Worm (Caenorhabditis elegans): ENCODE data around the gene T07D4.5.

DNA sequence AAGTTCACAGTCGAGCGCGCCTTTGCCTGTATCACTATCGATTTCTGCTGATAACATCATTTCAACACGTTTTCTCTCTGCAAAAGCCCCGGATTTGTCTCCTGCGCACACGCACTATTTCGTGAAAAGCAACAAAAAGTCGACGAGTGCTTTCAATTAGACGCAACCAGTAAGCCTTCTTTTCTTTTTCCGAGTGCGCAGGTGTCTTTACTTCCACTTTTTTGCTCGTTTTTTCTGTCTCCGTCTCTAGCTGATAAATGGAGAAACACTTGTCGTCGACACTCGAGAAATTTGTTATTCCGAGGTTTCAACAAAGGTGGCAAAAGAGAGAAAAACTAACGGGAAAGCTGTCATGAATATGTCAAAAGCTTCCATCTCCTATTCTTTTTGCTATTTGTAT lies 7.5 kb upstream of the T07D4.5 start:
- TF ChIP-seq klf-2 (GFP tag; conservative IDR thresholded peaks at IDR 0.05) = no peak
- TF ChIP-seq ztf-29 (GFP tag; IDR thresholded peaks at IDR 0.05) = no peak
- no peak for TF ChIP-seq ref-1 (GFP tag; conservative IDR thresholded peaks at IDR 0.05)
- TF ChIP-seq ztf-23 (GFP tag; IDR thresholded peaks at IDR 0.05) = no peak
